Fruit fly (Drosophila melanogaster) whole organism, embryonic: ENCODE measurements around the gene CG7492.

ENCODE experiments used
- BEAF-32 ChIP-seq: fragments of 200-800 bp; sonication (Bioruptor generic); optimal IDR thresholded peaks from 3 replicates; lab custom pipeline; 2017; ENCODE audit warnings: missing biosample characterization, missing genetic modification characterization, mild to moderate bottlenecking, moderate library complexity, missing genetic modification reagents
- CG1024 ChIP-seq: fragments of 200-800 bp; sonication (Bioruptor generic); IDR thresholded peaks from 2 replicates; pipeline ENCODE4 v1.3.6; 2022; ENCODE audit warnings: missing biosample characterization, missing genetic modification characterization
- CG10366 ChIP-seq: fragments of 200-800 bp; sonication (Bioruptor generic); IDR thresholded peaks from 2 replicates; pipeline ENCODE4 v1.3.6; 2022; ENCODE audit warnings: missing biosample characterization, missing genetic modification characterization
- CG10565 ChIP-seq: fragments of 200-800 bp; sonication (Bioruptor generic); optimal IDR thresholded peaks from 3 replicates; lab custom pipeline; 2016; ENCODE audit warnings: missing biosample characterization, mild to moderate bottlenecking, missing genetic modification characterization
- CG12104 ChIP-seq: fragments of 200-800 bp; sonication (Bioruptor generic); optimal IDR thresholded peaks from 3 replicates; lab custom pipeline; 2016; ENCODE audit warnings: missing biosample characterization, missing genetic modification characterization
- CG15269 ChIP-seq: fragments of 200-800 bp; sonication (Bioruptor generic); optimal IDR thresholded peaks from 2 replicates; lab custom pipeline; 2018; ENCODE audit warnings: missing biosample characterization, mild to moderate bottlenecking, missing genetic modification characterization, moderate library complexity
- CG17328 ChIP-seq: fragments of 200-800 bp; sonication (Bioruptor generic); IDR thresholded peaks from 2 replicates; pipeline ENCODE4 v1.3.6; 2022; ENCODE audit warnings: missing biosample characterization, missing genetic modification characterization
- CG1832 ChIP-seq: fragments of 200-800 bp; sonication (Bioruptor generic); optimal IDR thresholded peaks from 2 replicates; lab custom pipeline; 2017; ENCODE audit warnings: missing biosample characterization, mild to moderate bottlenecking, missing genetic modification characterization, inconsistent platforms
- CG3065 ChIP-seq: fragments of 200-800 bp; sonication (Bioruptor generic); optimal IDR thresholded peaks from 2 replicates; lab custom pipeline; 2016; ENCODE audit warnings: missing biosample characterization, missing genetic modification characterization
- CG3407 ChIP-seq: fragments of 200-800 bp; sonication (Bioruptor generic); optimal IDR thresholded peaks from 2 replicates; lab custom pipeline; 2018; ENCODE audit warnings: missing biosample characterization, mild to moderate bottlenecking, missing genetic modification characterization
- CG4282 ChIP-seq: fragments of 200-800 bp; sonication (Bioruptor generic); optimal IDR thresholded peaks from 2 replicates; lab custom pipeline; 2016; ENCODE audit warnings: missing biosample characterization, missing genetic modification characterization
- CG4424 ChIP-seq: fragments of 200-800 bp; sonication (Bioruptor generic); optimal IDR thresholded peaks from 3 replicates; lab custom pipeline; 2016; ENCODE audit warnings: missing biosample characterization, missing genetic modification characterization
- CG6683 ChIP-seq: fragments of 200-800 bp; sonication (Bioruptor generic); optimal IDR thresholded peaks from 2 replicates; lab custom pipeline; 2017; ENCODE audit warnings: missing biosample characterization, mild to moderate bottlenecking, missing genetic modification characterization, missing genetic modification reagents
- CG6854 ChIP-seq: fragments of 200-800 bp; sonication (Bioruptor generic); optimal IDR thresholded peaks from 3 replicates; lab custom pipeline; 2017; ENCODE audit warnings: missing biosample characterization, mild to moderate bottlenecking, missing genetic modification characterization
- CG9437 ChIP-seq: fragments of 200-800 bp; sonication (Bioruptor generic); optimal IDR thresholded peaks from 2 replicates; lab custom pipeline; 2018; ENCODE audit warnings: missing biosample characterization, mild to moderate bottlenecking, missing genetic modification characterization
- CG9932 ChIP-seq: fragments of 200-800 bp; sonication (Bioruptor generic); IDR thresholded peaks from 2 replicates; pipeline ENCODE4 v1.3.6; 2022; ENCODE audit warnings: missing biosample characterization, missing genetic modification characterization
- Chrac-16 ChIP-seq: fragments of 200-800 bp; sonication (Bioruptor generic); optimal IDR thresholded peaks from 3 replicates; lab custom pipeline; 2016; ENCODE audit warnings: missing biosample characterization, missing genetic modification characterization
- CoRest ChIP-seq: fragments of 200-800 bp; sonication (Bioruptor generic); optimal IDR thresholded peaks from 3 replicates; lab custom pipeline; 2018; ENCODE audit warnings: missing biosample characterization, mild to moderate bottlenecking, missing genetic modification characterization, moderate library complexity
- Dbx ChIP-seq: fragments of 200-800 bp; sonication (Bioruptor generic); IDR thresholded peaks from 3 replicates; pipeline ENCODE4 v1.3.6; 2022; ENCODE audit warnings: missing biosample characterization, missing genetic modification characterization
- E2f1 ChIP-seq: fragments of 200-800 bp; sonication (Bioruptor generic); IDR thresholded peaks from 2 replicates; pipeline ENCODE4 v1.3.6; 2022; ENCODE audit warnings: missing biosample characterization, missing genetic modification characterization
- Eip74EF ChIP-seq, 2 experiments: fragments of 200-800 bp in 1 of 2; fragments of >200 bp in 1 of 2; sonication (Bioruptor generic) in 1 of 2; optimal IDR thresholded peaks; 2 replicates each; lab custom pipeline; 2017 to 2019; ENCODE audit warnings: missing biosample characterization in 2 of 2, missing genetic modification characterization in 2 of 2, mild to moderate bottlenecking in 1 of 2, moderate library complexity in 1 of 2
- Elba2 ChIP-seq: fragments of 200-800 bp; sonication (Bioruptor generic); optimal IDR thresholded peaks from 3 replicates; lab custom pipeline; 2016; ENCODE audit warnings: missing biosample characterization, missing genetic modification characterization
- Gsc ChIP-seq: fragments of 200-800 bp; sonication (Bioruptor generic); IDR thresholded peaks from 2 replicates; pipeline ENCODE4 v1.3.6; 2022; ENCODE audit warnings: missing biosample characterization, missing genetic modification characterization
- H15 ChIP-seq: fragments of 200-800 bp; sonication (Bioruptor generic); IDR thresholded peaks from 3 replicates; pipeline ENCODE4 v1.3.6; 2022; ENCODE audit warnings: missing biosample characterization, missing genetic modification characterization
- Hey ChIP-seq: fragments of 200-800 bp; sonication (Bioruptor generic); optimal IDR thresholded peaks from 3 replicates; lab custom pipeline; 2018; ENCODE audit warnings: missing biosample characterization, mild to moderate bottlenecking, missing genetic modification characterization
- Hmr ChIP-seq: fragments of 200-800 bp; sonication (Bioruptor generic); optimal IDR thresholded peaks from 3 replicates; lab custom pipeline; 2017; ENCODE audit warnings: mild to moderate bottlenecking, missing biosample characterization, missing genetic modification reagents, missing genetic modification characterization
- MESR4 ChIP-seq: fragments of 200-800 bp; sonication (Bioruptor generic); optimal IDR thresholded peaks from 2 replicates; lab custom pipeline; 2018; ENCODE audit warnings: missing biosample characterization, mild to moderate bottlenecking, missing genetic modification characterization, moderate library complexity
- Mrtf ChIP-seq: fragments of 200-800 bp; sonication (Bioruptor generic); IDR thresholded peaks from 3 replicates; pipeline ENCODE4 v1.3.6; 2022; ENCODE audit warnings: missing biosample characterization, missing genetic modification characterization
- Myb ChIP-seq: fragments of 200-800 bp; sonication (Bioruptor generic); optimal IDR thresholded peaks from 2 replicates; lab custom pipeline; 2016; ENCODE audit warnings: missing biosample characterization, missing genetic modification characterization
- NK7.1 ChIP-seq: fragments of 200-800 bp; sonication (Bioruptor generic); optimal IDR thresholded peaks from 3 replicates; lab custom pipeline; 2016; ENCODE audit warnings: missing biosample characterization, missing genetic modification characterization
- Oaz ChIP-seq: fragments of 200-800 bp; sonication (Bioruptor generic); IDR thresholded peaks from 2 replicates; pipeline ENCODE4 v1.3.6; 2022; ENCODE audit warnings: missing biosample characterization, missing genetic modification characterization
- PHDP ChIP-seq: fragments of 200-800 bp; sonication (Bioruptor generic); optimal IDR thresholded peaks from 3 replicates; lab custom pipeline; 2018; ENCODE audit warnings: missing biosample characterization, mild to moderate bottlenecking, missing genetic modification characterization, moderate library complexity
- Side ChIP-seq: fragments of 200-800 bp; sonication (Bioruptor generic); optimal IDR thresholded peaks from 2 replicates; lab custom pipeline; 2016; ENCODE audit warnings: missing biosample characterization, missing genetic modification characterization
- Sry-β ChIP-seq: fragments of 200-800 bp; sonication (Bioruptor generic); optimal IDR thresholded peaks from 2 replicates; lab custom pipeline; 2018; ENCODE audit warnings: missing biosample characterization, mild to moderate bottlenecking, missing genetic modification characterization, moderate library complexity
- Ssrp ChIP-seq: fragments of 200-800 bp; sonication (Bioruptor generic); optimal IDR thresholded peaks from 2 replicates; lab custom pipeline; 2018; ENCODE audit warnings: missing biosample characterization, mild to moderate bottlenecking, missing genetic modification characterization, moderate library complexity
- bab2 ChIP-seq: fragments of 200-800 bp; sonication (Bioruptor generic); optimal IDR thresholded peaks from 2 replicates; lab custom pipeline; 2016; ENCODE audit warnings: missing biosample characterization, missing genetic modification characterization
- chif ChIP-seq, 2 experiments: fragments of 200-800 bp; sonication (Bioruptor generic); optimal IDR thresholded peaks; 3 replicates each; lab custom pipeline; 2016; ENCODE audit warnings: missing biosample characterization in 2 of 2, missing genetic modification characterization in 2 of 2
- crp ChIP-seq, 2 experiments: fragments of 200-800 bp; sonication (Bioruptor generic); optimal IDR thresholded peaks; 2 replicates in 1 of 2; 3 replicates in 1 of 2; lab custom pipeline; 2017; ENCODE audit warnings: missing biosample characterization in 2 of 2, missing genetic modification characterization in 2 of 2, mild to moderate bottlenecking in 1 of 2, moderate library complexity in 1 of 2
- cwo ChIP-seq: fragments of 200-800 bp; sonication (Bioruptor generic); optimal IDR thresholded peaks from 3 replicates; lab custom pipeline; 2017; ENCODE audit warnings: missing biosample characterization, missing genetic modification characterization, mild to moderate bottlenecking, moderate library complexity, missing genetic modification reagents
- da ChIP-seq: fragments of 200-800 bp; sonication (Bioruptor generic); optimal IDR thresholded peaks from 2 replicates; lab custom pipeline; 2016; ENCODE audit warnings: missing biosample characterization, missing genetic modification characterization
- ems ChIP-seq: fragments of 200-800 bp; sonication (Bioruptor generic); optimal IDR thresholded peaks from 3 replicates; lab custom pipeline; 2016; ENCODE audit warnings: missing biosample characterization, missing genetic modification characterization
- fd64A ChIP-seq: fragments of 200-800 bp; sonication (Bioruptor generic); optimal IDR thresholded peaks from 3 replicates; lab custom pipeline; 2018; ENCODE audit warnings: missing biosample characterization, mild to moderate bottlenecking, missing genetic modification characterization
- gcm ChIP-seq: fragments of 200-800 bp; sonication (Bioruptor generic); optimal IDR thresholded peaks from 2 replicates; lab custom pipeline; 2019; ENCODE audit warnings: missing biosample characterization, mild to moderate bottlenecking, missing genetic modification characterization, moderate library complexity
- mirr ChIP-seq: fragments of 200-800 bp; sonication (Bioruptor generic); optimal IDR thresholded peaks from 3 replicates; lab custom pipeline; 2018; ENCODE audit warnings: missing biosample characterization, mild to moderate bottlenecking, missing genetic modification characterization
- nmo ChIP-seq: fragments of 200-800 bp; sonication (Bioruptor generic); optimal IDR thresholded peaks from 2 replicates; lab custom pipeline; 2018; ENCODE audit warnings: missing biosample characterization, mild to moderate bottlenecking, missing genetic modification characterization, moderate library complexity
- peb ChIP-seq: fragments of 200-800 bp; sonication (Bioruptor generic); IDR thresholded peaks from 2 replicates; pipeline ENCODE4 v1.3.6; 2022; ENCODE audit warnings: missing biosample characterization, missing genetic modification characterization
- pita ChIP-seq: fragments of 200-800 bp; sonication (Bioruptor generic); optimal IDR thresholded peaks from 2 replicates; lab custom pipeline; 2017; ENCODE audit warnings: missing biosample characterization, mild to moderate bottlenecking, missing genetic modification characterization
- pum ChIP-seq: fragments of 200-800 bp; sonication (Bioruptor generic); optimal IDR thresholded peaks from 2 replicates; lab custom pipeline; 2016; ENCODE audit warnings: missing biosample characterization, missing genetic modification characterization
- repo ChIP-seq: fragments of 200-800 bp; sonication (Bioruptor generic); optimal IDR thresholded peaks from 2 replicates; lab custom pipeline; 2016; ENCODE audit warnings: missing biosample characterization, missing genetic modification characterization
- sqz ChIP-seq: fragments of 200-800 bp; sonication (Bioruptor generic); optimal IDR thresholded peaks from 3 replicates; lab custom pipeline; 2018; ENCODE audit warnings: missing biosample characterization, mild to moderate bottlenecking, missing genetic modification characterization
- toy ChIP-seq: fragments of 200-800 bp; sonication (Bioruptor generic); IDR thresholded peaks from 2 replicates; pipeline ENCODE4 v1.3.6; 2022; ENCODE audit warnings: missing biosample characterization, missing genetic modification characterization
- usp ChIP-seq: fragments of >200 bp; optimal IDR thresholded peaks from 2 replicates; lab custom pipeline; 2017; ENCODE audit warnings: missing biosample characterization, missing genetic modification characterization

The CG7492 gene

dm6 chr3L:7641467-7641866 lies 13.1 kb downstream of the CG7492 start, which contains the start of gene CG7506:
TSS of gene CG7506 (minus strand) at chr3L:7641648.
- TF ChIP-seq nmo = no peak
- no peak for TF ChIP-seq Oaz
- TF ChIP-seq Myb = peak; percentile 95
- no peak for TF ChIP-seq fd64A (GFP tag; lab: Kevin White, UChicago)
- TF ChIP-seq CG10565 (GFP tag; lab: Kevin White, UChicago) = no peak
- TF ChIP-seq Hey (tag; lab: Kevin White, UChicago) = no peak
- peak; percentile 39 for TF ChIP-seq MESR4
- TF ChIP-seq CoRest (tag; lab: Kevin White, UChicago) = peak; percentile 60
- no peak for TF ChIP-seq CG12104
- peak; percentile 36; the same call in 1 of the 2 replicates for TF ChIP-seq CG17328 (GFP tag; lab: Robert Waterston, UW)
- no peak for TF ChIP-seq Eip74EF (GFP tag; optimal IDR thresholded peaks at IDR 0.05; lab: Kevin White, UChicago)
- TF ChIP-seq NK7.1 (GFP tag; lab: Kevin White, UChicago) = no peak
- no peak for TF ChIP-seq Mrtf (GFP tag; lab: Robert Waterston, UW)
- TF ChIP-seq crp (GFP tag; optimal IDR thresholded peaks at IDR 0.05; lab: Kevin White, UChicago) = peak in 1 of 2 experiments; percentile 81
- no peak for TF ChIP-seq da (GFP tag; lab: Kevin White, UChicago)
- no peak for TF ChIP-seq CG3065 (GFP tag; lab: Kevin White, UChicago)
- no peak for TF ChIP-seq Side (GFP tag; lab: Kevin White, UChicago)
- TF ChIP-seq Sry-β = no peak
- TF ChIP-seq Elba2 = no peak
- no peak for TF ChIP-seq E2f1 (GFP tag; lab: Robert Waterston, UW)
- peak; percentile 38 for TF ChIP-seq Hmr (GFP tag; lab: Kevin White, UChicago)
- TF ChIP-seq CG6683 (GFP tag; lab: Kevin White, UChicago) = no peak
- TF ChIP-seq CG4282 (GFP tag; lab: Kevin White, UChicago) = no peak
- TF ChIP-seq toy = no peak
- TF ChIP-seq Ssrp (tag; lab: Kevin White, UChicago) = no peak
- no peak for TF ChIP-seq CG1024 (GFP tag; lab: Robert Waterston, UW)
- no peak for TF ChIP-seq CG1832
- TF ChIP-seq ems (GFP tag; lab: Kevin White, UChicago) = no peak
- no peak for TF ChIP-seq usp (GFP tag; lab: Kevin White, UChicago)
- TF ChIP-seq repo (GFP tag; lab: Kevin White, UChicago) = no peak
- no peak for TF ChIP-seq Gsc (GFP tag; lab: Robert Waterston, UW)
- no peak for TF ChIP-seq CG6854 (GFP tag; lab: Kevin White, UChicago)
- TF ChIP-seq CG9932 (GFP tag; lab: Robert Waterston, UW) = no peak
- TF ChIP-seq peb (GFP tag; lab: Robert Waterston, UW) = no peak
- no peak for TF ChIP-seq cwo (GFP tag; lab: Kevin White, UChicago)
- TF ChIP-seq sqz (GFP tag; lab: Kevin White, UChicago) = no peak
- TF ChIP-seq H15 (GFP tag; lab: Robert Waterston, UW) = no peak
- TF ChIP-seq pita (GFP tag; lab: Kevin White, UChicago) = no peak
- TF ChIP-seq CG9437 (GFP tag; lab: Kevin White, UChicago) = no peak
- TF ChIP-seq pum (GFP tag; lab: Kevin White, UChicago) = no peak
- TF ChIP-seq Chrac-16 (GFP tag; lab: Kevin White, UChicago) = no peak
- no peak for TF ChIP-seq CG3407 (GFP tag; lab: Kevin White, UChicago)
- no peak for TF ChIP-seq mirr
- no peak for TF ChIP-seq gcm (GFP tag; lab: Kevin White, UChicago)
- TF ChIP-seq BEAF-32 = peak; percentile 24
- no peak; the same call in 1 of the 2 replicates for TF ChIP-seq CG10366 (GFP tag; lab: Robert Waterston, UW)
- no peak for TF ChIP-seq bab2 (GFP tag; lab: Kevin White, UChicago)
- no peak for TF ChIP-seq Dbx (GFP tag; lab: Robert Waterston, UW)
- no peak for TF ChIP-seq CG15269 (tag; lab: Kevin White, UChicago)
- TF ChIP-seq chif (GFP tag; optimal IDR thresholded peaks at IDR 0.05; lab: Kevin White, UChicago) = no peak
- peak; percentile 8 for TF ChIP-seq PHDP (tag; lab: Kevin White, UChicago)
- TF ChIP-seq CG4424 (GFP tag; lab: Kevin White, UChicago) = peak; percentile 2
